Fruit fly (Drosophila melanogaster): Measurements from ENCODE around the gene Sgs4.
A peak's percentile ranks its signal among the peaks of the same experiment; 100 is the strongest.

The Sgs4 gene

DNA sequence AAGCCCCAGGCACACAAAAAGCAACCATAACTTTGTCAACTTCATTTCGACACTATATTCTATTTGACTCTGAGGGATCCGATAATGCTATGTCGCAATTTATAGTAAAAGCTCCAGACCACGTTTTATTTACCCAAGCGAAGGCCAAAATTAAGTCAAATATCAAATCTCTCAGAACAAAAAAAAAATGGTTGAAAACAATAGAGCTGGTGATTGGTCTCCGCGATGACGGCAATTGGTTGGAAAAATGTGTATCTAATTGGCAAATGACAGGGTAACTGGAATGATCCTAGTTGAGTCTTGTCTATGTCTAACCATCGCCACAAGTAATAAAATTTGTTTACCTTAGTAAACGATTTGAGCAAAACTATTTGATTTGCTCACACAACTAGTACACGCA lies 700 bp upstream of the Sgs4 start, which contains the start of gene Pig1:
Gene Pig1 (minus strand): TSS at position 101 of the 400 bp plus-strand sequence.
- TF ChIP-seq CoRest (tag; optimal IDR thresholded peaks at IDR 0.05) (no peak), CG33557 (GFP tag; optimal IDR thresholded peaks at IDR 0.05) (no peak), Spps (tag; optimal IDR thresholded peaks at IDR 0.05) (no peak), CG18619 (GFP tag; optimal IDR thresholded peaks at IDR 0.05) (no peak), Elba2 (GFP tag; optimal IDR thresholded peaks at IDR 0.05) (no peak), CG8281 (tag; optimal IDR thresholded peaks at IDR 0.05) (no peak), H2.0 (GFP tag; IDR thresholded peaks at IDR 0.05) (no peak), CrebB (tag; optimal IDR thresholded peaks at IDR 0.05) (no peak), maf-S (GFP tag; optimal IDR thresholded peaks at IDR 0.05) (no peak), CG11696 (GFP tag; IDR thresholded peaks at IDR 0.05) (no peak), CG7271 (tag; optimal IDR thresholded peaks at IDR 0.05) (no peak)

- TF ChIP-seq zfh2 (GFP tag; optimal IDR thresholded peaks at IDR 0.05) (peak; percentile 95), CG2712 (tag; optimal IDR thresholded peaks at IDR 0.05) (peak; percentile 88), fru (optimal IDR thresholded peaks at IDR 0.05) (no peak), CG15011 (GFP tag; optimal IDR thresholded peaks at IDR 0.05) (peak; percentile 95), tap (tag; optimal IDR thresholded peaks at IDR 0.05) (peak; percentile 78), Oli (tag; optimal IDR thresholded peaks at IDR 0.05) (peak; percentile 98), Sry-δ (GFP tag; optimal IDR thresholded peaks at IDR 0.05) (peak; percentile 60), dmrt11E (tag; optimal IDR thresholded peaks at IDR 0.05) (peak; percentile 67), CG30020 (tag; optimal IDR thresholded peaks at IDR 0.05) (no peak), lbe (GFP tag; optimal IDR thresholded peaks at IDR 0.05) (peak; percentile 53), ci (GFP tag; IDR thresholded peaks at IDR 0.05) (peak; percentile 90), CG4360 (GFP tag; IDR thresholded peaks at IDR 0.05) (no peak), CG42726 (GFP tag; IDR thresholded peaks at IDR 0.05; ENCODE audit: partially characterized antibody) (no peak), pan (optimal IDR thresholded peaks at IDR 0.05) (no peak), pan (GFP tag; optimal IDR thresholded peaks at IDR 0.05 in 1 of 2, IDR thresholded peaks at IDR 0.05 in 1 of 2) (peak in 1 of 2 experiments; percentile 93), gfzf (GFP tag; optimal IDR thresholded peaks at IDR 0.05) (no peak), jing (GFP tag; optimal IDR thresholded peaks at IDR 0.05) (peak; percentile 77), CG14050 (GFP tag; IDR thresholded peaks at IDR 0.05) (peak; percentile 87), B-H1 (GFP tag; IDR thresholded peaks at IDR 0.05) (peak; percentile 85), tin (GFP tag; optimal IDR thresholded peaks at IDR 0.05) (peak; percentile 95), CG6272 (GFP tag; IDR thresholded peaks at IDR 0.05) (peak; percentile 88), CG8089 (GFP tag; optimal IDR thresholded peaks at IDR 0.05) (peak; percentile 89), btn (GFP tag; optimal IDR thresholded peaks at IDR 0.05) (peak; percentile 87), chif (GFP tag; optimal IDR thresholded peaks at IDR 0.05) (peak; percentile 87 to 92), fd96Cb (tag; optimal IDR thresholded peaks at IDR 0.05) (peak; percentile 96), nerfin-1 (tag; optimal IDR thresholded peaks at IDR 0.05) (peak; percentile 91), CG16779 (GFP tag; IDR thresholded peaks at IDR 0.05) (peak; percentile 77), CG17359 (tag; optimal IDR thresholded peaks at IDR 0.05) (peak; percentile 95), CG1647 (GFP tag; optimal IDR thresholded peaks at IDR 0.05) (peak; percentile 90), CG12391 (tag; optimal IDR thresholded peaks at IDR 0.05) (peak; percentile 95), Neu2 (GFP tag; optimal IDR thresholded peaks at IDR 0.05; ENCODE audit: borderline replicate concordance) (peak; percentile 79), CG32767 (GFP tag; IDR thresholded peaks at IDR 0.05) (peak; percentile 94), CG3838 (GFP tag; optimal IDR thresholded peaks at IDR 0.05) (peak; percentile 84), vvl (GFP tag; IDR thresholded peaks at IDR 0.05) (peak; percentile 94), onecut (GFP tag; IDR thresholded peaks at IDR 0.05) (peak; percentile 84), Jarid2 (GFP tag; optimal IDR thresholded peaks at IDR 0.05) (peak; percentile 78), Mrtf (GFP tag; IDR thresholded peaks at IDR 0.05) (peak; percentile 82; the same call in 2 of the 3 replicates), CG12769 (tag; optimal IDR thresholded peaks at IDR 0.05) (peak; percentile 63)
These were observed 5.8 kb downstream of the Sgs4 start for dm6 chrX:3255569-3256309.

Data from whole organism, embryonic.